Worm (Caenorhabditis elegans): ENCODE measurements around the gene eef-1B.1.

DNA sequence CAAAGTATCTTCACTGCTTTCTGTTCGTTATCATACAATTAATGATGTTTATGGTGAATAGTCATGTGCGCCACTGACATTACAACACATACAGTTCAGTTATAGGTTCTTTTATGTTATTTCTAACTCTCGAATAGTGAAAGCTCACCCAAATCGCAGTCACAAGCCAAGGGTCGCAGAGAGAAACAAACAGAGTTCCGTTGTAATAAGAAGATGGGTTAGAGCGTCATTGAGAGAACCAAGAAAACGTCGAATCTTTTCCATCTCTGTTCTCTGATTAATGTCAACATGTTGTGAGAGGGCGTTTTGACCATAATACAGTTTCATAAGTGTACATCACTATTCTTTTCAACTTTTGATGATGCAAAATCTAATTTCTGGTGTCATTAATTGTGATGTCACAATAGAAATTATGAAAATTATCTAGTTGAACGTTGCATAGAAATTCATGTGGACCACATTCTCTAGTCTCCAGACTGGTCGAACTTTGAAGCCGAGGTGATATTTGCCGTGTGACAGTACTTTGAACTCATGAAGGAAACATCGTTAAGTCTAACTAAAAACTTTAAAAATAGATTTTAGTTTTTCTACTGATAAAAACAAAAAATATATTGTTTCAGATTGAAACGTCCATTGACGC is 902 bp upstream of the eef-1B.1 start:
- no peak for TF ChIP-seq nfya-1 (tag; optimal IDR thresholded peaks at IDR 0.05; ENCODE audit: insufficient read depth)
- no peak for TF ChIP-seq zag-1 (tag; optimal IDR thresholded peaks at IDR 0.05)
- TF ChIP-seq nhr-77 (tag; optimal IDR thresholded peaks at IDR 0.05) = no peak
- TF ChIP-seq unc-62 (GFP tag; optimal IDR thresholded peaks at IDR 0.05) = no peak

All from whole organism, L3 larva.